Fruit fly (Drosophila melanogaster): ENCODE measurements around the gene Cp19.

- TF ChIP-seq pan (optimal IDR thresholded peaks at IDR 0.05) (no peak), CG8478 (optimal IDR thresholded peaks at IDR 0.05) (no peak), psq (optimal IDR thresholded peaks at IDR 0.05) (no peak), usp (GFP tag; optimal IDR thresholded peaks at IDR 0.05) (no peak)
Observed at dm6 chr3L:8689675-8690074, 40.0 kb upstream of the Cp19 start.

Measured in whole organism.